Fruit fly (Drosophila melanogaster) whole organism, embryonic: Measurements from ENCODE around the gene att-ORFB.
A peak's percentile ranks its signal among the peaks of the same experiment; 100 is the strongest.

Experiments used
- C15 ChIP-seq: fragments of 200-800 bp; sonication (Bioruptor generic); IDR thresholded peaks from 3 replicates; pipeline ENCODE4 v1.3.6; 2022; ENCODE audit warnings: missing biosample characterization, missing genetic modification characterization
- CG10462 ChIP-seq: fragments of 200-800 bp; sonication (Bioruptor generic); optimal IDR thresholded peaks from 2 replicates; lab custom pipeline; 2016; ENCODE audit warnings: missing biosample characterization, missing genetic modification characterization
- CG13624 ChIP-seq: fragments of 200-800 bp; sonication (Bioruptor generic); optimal IDR thresholded peaks from 2 replicates; lab custom pipeline; 2016; ENCODE audit warnings: missing biosample characterization, missing genetic modification characterization
- CG13894 ChIP-seq: fragments of 200-800 bp; sonication (Bioruptor generic); optimal IDR thresholded peaks from 3 replicates; lab custom pipeline; 2018; ENCODE audit warnings: missing biosample characterization, mild to moderate bottlenecking, missing genetic modification characterization, moderate library complexity
- CG1529 ChIP-seq: fragments of 200-800 bp; sonication (Bioruptor generic); optimal IDR thresholded peaks from 3 replicates; lab custom pipeline; 2018; ENCODE audit warnings: missing biosample characterization, missing genetic modification characterization
- CG1603 ChIP-seq: fragments of 200-800 bp; sonication (Bioruptor generic); optimal IDR thresholded peaks from 2 replicates; lab custom pipeline; 2019; ENCODE audit warnings: missing biosample characterization, mild to moderate bottlenecking, missing genetic modification characterization, moderate library complexity
- CG18011 ChIP-seq: fragments of 200-800 bp; sonication (Bioruptor generic); optimal IDR thresholded peaks from 2 replicates; lab custom pipeline; 2017; ENCODE audit warnings: missing biosample characterization, missing genetic modification characterization, mild to moderate bottlenecking, moderate library complexity, missing genotype
- CG18599 ChIP-seq: fragments of 200-800 bp; sonication (Bioruptor generic); optimal IDR thresholded peaks from 3 replicates; lab custom pipeline; 2017; ENCODE audit warnings: missing biosample characterization, missing genetic modification characterization, mild to moderate bottlenecking, moderate library complexity, missing genetic modification reagents
- CG32772 ChIP-seq: fragments of 200-800 bp; sonication (Bioruptor generic); IDR thresholded peaks from 2 replicates; pipeline ENCODE4 v1.3.6; 2022; ENCODE audit warnings: missing biosample characterization, missing genetic modification characterization
- CG34376 ChIP-seq: fragments of 200-800 bp; sonication (Bioruptor generic); optimal IDR thresholded peaks from 2 replicates; lab custom pipeline; 2018; ENCODE audit warnings: missing biosample characterization, mild to moderate bottlenecking, missing genetic modification characterization
- CG3847 ChIP-seq: fragments of 200-800 bp; sonication (Bioruptor generic); IDR thresholded peaks from 2 replicates; pipeline ENCODE4 v1.3.6; 2022; ENCODE audit warnings: missing biosample characterization, missing genetic modification characterization
- CG43689 ChIP-seq: fragments of 200-800 bp; sonication (Bioruptor generic); IDR thresholded peaks from 2 replicates; pipeline ENCODE4 v1.3.6; 2022; ENCODE audit warnings: missing biosample characterization, missing genetic modification characterization
- CG7556 ChIP-seq: fragments of 200-800 bp; sonication (Bioruptor generic); optimal IDR thresholded peaks from 2 replicates; lab custom pipeline; 2017; ENCODE audit warnings: missing biosample characterization, mild to moderate bottlenecking, missing genetic modification characterization
- CG9932 ChIP-seq: fragments of 200-800 bp; sonication (Bioruptor generic); IDR thresholded peaks from 2 replicates; pipeline ENCODE4 v1.3.6; 2022; ENCODE audit warnings: missing biosample characterization, missing genetic modification characterization
- Dip2 ChIP-seq: fragments of 200-800 bp; sonication (Bioruptor generic); IDR thresholded peaks from 2 replicates; pipeline ENCODE4 v1.3.6; 2022; ENCODE audit warnings: missing biosample characterization, missing genetic modification characterization
- Dip3 ChIP-seq: fragments of 200-800 bp; sonication (Bioruptor generic); optimal IDR thresholded peaks from 3 replicates; lab custom pipeline; 2016; ENCODE audit warnings: missing biosample characterization, missing genetic modification characterization
- HmgZ ChIP-seq: fragments of 200-800 bp; sonication (Bioruptor generic); optimal IDR thresholded peaks from 2 replicates; lab custom pipeline; 2018; ENCODE audit warnings: missing biosample characterization, mild to moderate bottlenecking, missing genetic modification characterization
- Hr39 ChIP-seq: fragments of >200 bp; optimal IDR thresholded peaks from 2 replicates; lab custom pipeline; 2017
- Hr78 ChIP-seq, 2 experiments: fragments of 200-800 bp in 1 of 2; fragments of >200 bp in 1 of 2; sonication (Bioruptor generic) in 1 of 2; optimal IDR thresholded peaks; 2 replicates each; lab custom pipeline; 2017 to 2019; ENCODE audit warnings: missing biosample characterization in 2 of 2, missing genetic modification characterization in 2 of 2, mild to moderate bottlenecking in 1 of 2, moderate library complexity in 1 of 2
- Jarid2 ChIP-seq: fragments of 200-800 bp; sonication (Bioruptor generic); optimal IDR thresholded peaks from 3 replicates; lab custom pipeline; 2017; ENCODE audit warnings: mild to moderate bottlenecking, missing biosample characterization, missing genetic modification reagents, missing genetic modification characterization
- Neu2 ChIP-seq: fragments of 200-800 bp; sonication (Bioruptor generic); optimal IDR thresholded peaks from 3 replicates; lab custom pipeline; 2016; ENCODE audit warnings: missing biosample characterization, missing genetic modification characterization, borderline replicate concordance
- Oaz ChIP-seq: fragments of 200-800 bp; sonication (Bioruptor generic); IDR thresholded peaks from 2 replicates; pipeline ENCODE4 v1.3.6; 2022; ENCODE audit warnings: missing biosample characterization, missing genetic modification characterization
- Sry-β ChIP-seq: fragments of 200-800 bp; sonication (Bioruptor generic); optimal IDR thresholded peaks from 2 replicates; lab custom pipeline; 2018; ENCODE audit warnings: missing biosample characterization, mild to moderate bottlenecking, missing genetic modification characterization, moderate library complexity
- Stat92E ChIP-seq, 3 experiments: fragments of >200 bp in 2 of 3; fragments of 200-800 bp in 1 of 3; sonication (Bioruptor generic) in 1 of 3; optimal IDR thresholded peaks; 2 replicates each; lab custom pipeline; 2017 to 2019; ENCODE audit warnings: missing biosample characterization in 3 of 3, missing genetic modification characterization in 3 of 3, mild to moderate bottlenecking in 1 of 3, moderate library complexity in 1 of 3
- Xbp1 ChIP-seq: fragments of 200-800 bp; sonication (Bioruptor generic); optimal IDR thresholded peaks from 3 replicates; lab custom pipeline; 2016; ENCODE audit warnings: missing biosample characterization, mild to moderate bottlenecking, missing genetic modification characterization
- Xrp1 ChIP-seq: fragments of 200-800 bp; sonication (Bioruptor generic); IDR thresholded peaks from 2 replicates; pipeline ENCODE4 v1.3.6; 2022; ENCODE audit warnings: missing biosample characterization, missing genetic modification characterization
- amos ChIP-seq: fragments of 200-800 bp; sonication (Bioruptor generic); IDR thresholded peaks from 2 replicates; pipeline ENCODE4 v1.3.6; 2022; ENCODE audit warnings: missing biosample characterization, missing genetic modification characterization; ENCODE audit not compliant: partially characterized antibody
- bbx ChIP-seq: fragments of 200-800 bp; sonication (Bioruptor generic); IDR thresholded peaks from 2 replicates; pipeline ENCODE4 v1.3.6; 2022; ENCODE audit warnings: missing biosample characterization, missing genetic modification characterization; ENCODE audit not compliant: partially characterized antibody
- bcd ChIP-seq: fragments of 200-800 bp; sonication (Bioruptor generic); optimal IDR thresholded peaks from 2 replicates; lab custom pipeline; 2017; ENCODE audit warnings: missing biosample characterization, mild to moderate bottlenecking, missing genetic modification characterization
- cg ChIP-seq: fragments of 200-800 bp; sonication (Bioruptor generic); optimal IDR thresholded peaks from 3 replicates; lab custom pipeline; 2019; ENCODE audit warnings: missing biosample characterization, mild to moderate bottlenecking, missing genetic modification characterization, moderate library complexity
- dysf ChIP-seq: fragments of 200-800 bp; sonication (Bioruptor generic); IDR thresholded peaks from 3 replicates; pipeline ENCODE4 v1.3.6; 2022; ENCODE audit warnings: missing biosample characterization, missing genetic modification characterization
- exex ChIP-seq: fragments of 200-800 bp; sonication (Bioruptor generic); optimal IDR thresholded peaks from 4 replicates; lab custom pipeline; 2018; ENCODE audit warnings: missing biosample characterization, mild to moderate bottlenecking, missing genetic modification characterization, moderate library complexity
- fd3F ChIP-seq: fragments of 200-800 bp; sonication (Bioruptor generic); optimal IDR thresholded peaks from 2 replicates; lab custom pipeline; 2018; ENCODE audit warnings: missing biosample characterization, mild to moderate bottlenecking, missing genetic modification characterization, moderate library complexity
- hb ChIP-seq: fragments of 200-800 bp; sonication (Bioruptor generic); IDR thresholded peaks from 3 replicates; pipeline ENCODE4 v1.3.6; 2022; ENCODE audit warnings: missing biosample characterization, missing genetic modification characterization; ENCODE audit not compliant: partially characterized antibody
- ind ChIP-seq: fragments of 200-800 bp; sonication (Bioruptor generic); optimal IDR thresholded peaks from 3 replicates; lab custom pipeline; 2016; ENCODE audit warnings: missing biosample characterization, missing genetic modification characterization
- kni ChIP-seq: fragments of 200-800 bp; sonication (Bioruptor generic); optimal IDR thresholded peaks from 3 replicates; lab custom pipeline; 2017; ENCODE audit warnings: mild to moderate bottlenecking, missing biosample characterization, missing genetic modification reagents, missing genetic modification characterization
- lab ChIP-seq: fragments of 200-800 bp; sonication (Bioruptor generic); optimal IDR thresholded peaks from 3 replicates; lab custom pipeline; 2017; ENCODE audit warnings: missing biosample characterization, missing genetic modification characterization, mild to moderate bottlenecking, moderate library complexity, missing genetic modification reagents
- psq ChIP-seq: fragments of 200-800 bp; sonication (Bioruptor generic); optimal IDR thresholded peaks from 2 replicates; lab custom pipeline; 2017; ENCODE audit warnings: missing biosample characterization, missing genetic modification characterization
- pzg ChIP-seq: fragments of 200-800 bp; sonication (Bioruptor generic); optimal IDR thresholded peaks from 3 replicates; lab custom pipeline; 2018; ENCODE audit warnings: missing biosample characterization, mild to moderate bottlenecking, missing genetic modification characterization, moderate library complexity
- ranshi ChIP-seq: fragments of 200-800 bp; sonication (Bioruptor generic); IDR thresholded peaks from 2 replicates; pipeline ENCODE4 v1.3.6; 2022; ENCODE audit warnings: missing biosample characterization, missing genetic modification characterization
- sens ChIP-seq: fragments of 200-800 bp; sonication (Bioruptor generic); peaks from one replicate; lab custom pipeline; 2016; ENCODE audit warnings: missing biosample characterization, missing genetic modification characterization
- sisA ChIP-seq: fragments of 200-800 bp; sonication (Bioruptor generic); IDR thresholded peaks from 2 replicates; pipeline ENCODE4 v1.3.6; 2022; ENCODE audit warnings: missing biosample characterization, missing genetic modification characterization
- sob ChIP-seq: fragments of 200-800 bp; sonication (Bioruptor generic); IDR thresholded peaks from 2 replicates; pipeline ENCODE4 v1.3.6; 2022; ENCODE audit warnings: missing biosample characterization, missing genetic modification characterization
- sug ChIP-seq: fragments of 200-800 bp; optimal IDR thresholded peaks from 2 replicates; lab custom pipeline; 2019; ENCODE audit warnings: missing biosample characterization, mild to moderate bottlenecking, missing genetic modification characterization, moderate library complexity
- tgo ChIP-seq: fragments of 200-800 bp; sonication (Bioruptor generic); IDR thresholded peaks from 3 replicates; pipeline ENCODE4 v1.3.6; 2022; ENCODE audit warnings: missing biosample characterization, missing genetic modification characterization
- trem ChIP-seq: fragments of 200-800 bp; optimal IDR thresholded peaks from 3 replicates; lab custom pipeline; 2019; ENCODE audit warnings: missing biosample characterization, mild to moderate bottlenecking, missing genetic modification characterization, moderate library complexity
- tup ChIP-seq: fragments of 200-800 bp; sonication (Bioruptor generic); optimal IDR thresholded peaks from 2 replicates; lab custom pipeline; 2016; ENCODE audit warnings: missing biosample characterization, mild to moderate bottlenecking, missing genetic modification characterization, moderate library complexity
- unpg ChIP-seq: fragments of 200-800 bp; sonication (Bioruptor generic); optimal IDR thresholded peaks from 3 replicates; lab custom pipeline; 2018; ENCODE audit warnings: missing biosample characterization, mild to moderate bottlenecking, missing genetic modification characterization, moderate library complexity
- vnd ChIP-seq: fragments of 200-800 bp; sonication (Bioruptor generic); IDR thresholded peaks from 3 replicates; pipeline ENCODE4 v1.3.6; 2022; ENCODE audit warnings: missing biosample characterization, missing genetic modification characterization; ENCODE audit not compliant: partially characterized antibody
- yki ChIP-seq: fragments of >200 bp; optimal IDR thresholded peaks from 3 replicates; lab custom pipeline; 2018

att-ORFB gene

dm6 chr3R:20560019-20560667, 5.9 kb upstream of the att-ORFB start, which contains the start of gene CG15922 (continued):
- TF ChIP-seq ind (no peak), yki (lab: Kevin White, UChicago) (no peak), psq (no peak), Jarid2 (GFP tag; lab: Kevin White, UChicago) (no peak), bcd (GFP tag; lab: Kevin White, UChicago) (peak; percentile 32), fd3F (GFP tag; lab: Kevin White, UChicago) (no peak), ranshi (GFP tag; lab: Robert Waterston, UW) (no peak), CG32772 (GFP tag; lab: Robert Waterston, UW) (no peak), CG18599 (peak; percentile 0), Xrp1 (GFP tag; lab: Robert Waterston, UW) (0 out of 2 replicates have a peak, but pooled peaks have one; percentile 8), CG43689 (GFP tag; lab: Robert Waterston, UW) (no peak), exex (peak; percentile 52), sug (tag; lab: Kevin White, UChicago) (peak; percentile 49), C15 (GFP tag; lab: Robert Waterston, UW) (no peak), tup (no peak), Dip2 (no peak), HmgZ (no peak), CG10462 (GFP tag; lab: Kevin White, UChicago) (no peak), sob (GFP tag; lab: Robert Waterston, UW) (no peak), Hr39 (lab: Kevin White, UChicago) (no peak), Xbp1 (GFP tag; lab: Kevin White, UChicago) (no peak), amos (no peak), pzg (peak; percentile 60), lab (GFP tag; lab: Kevin White, UChicago) (peak; percentile 5), cg (no peak), kni (GFP tag; lab: Kevin White, UChicago) (no peak), sens (GFP tag; lab: Kevin White, UChicago) (peak; percentile 42), Stat92E (GFP tag; optimal IDR thresholded peaks at IDR 0.05; lab: Kevin White, UChicago) (no peak), CG3847 (GFP tag; lab: Robert Waterston, UW) (no peak), CG34376 (GFP tag; lab: Kevin White, UChicago) (peak; percentile 57), dysf (GFP tag; lab: Robert Waterston, UW) (no peak), CG9932 (no peak), CG7556 (GFP tag; lab: Kevin White, UChicago) (no peak), vnd (GFP tag; lab: Robert Waterston, UW) (no peak), CG13624 (GFP tag; lab: Kevin White, UChicago) (no peak), tgo (GFP tag; lab: Robert Waterston, UW) (no peak), Oaz (GFP tag; lab: Robert Waterston, UW) (no peak), CG13894 (no peak), Hr78 (GFP tag; optimal IDR thresholded peaks at IDR 0.05; lab: Kevin White, UChicago) (no peak), CG1529 (GFP tag; lab: Kevin White, UChicago) (no peak), unpg (GFP tag; lab: Kevin White, UChicago) (no peak), Neu2 (GFP tag; lab: Kevin White, UChicago) (no peak), trem (tag; lab: Kevin White, UChicago) (peak; percentile 8), sisA (no peak), Dip3 (GFP tag; lab: Kevin White, UChicago) (no peak), bbx (GFP tag; lab: Robert Waterston, UW) (no peak), CG18011 (GFP tag; lab: Kevin White, UChicago) (no peak), Sry-β (GFP tag; lab: Kevin White, UChicago) (no peak), hb (GFP tag; lab: Robert Waterston, UW) (no peak), CG1603 (tag; lab: Kevin White, UChicago) (no peak)
